Worm (Caenorhabditis elegans) whole organism, L4 larva: ENCODE data around the gene tmed-10.

ENCODE experiments used
- F10B5.3 ChIP-seq: sonication (generic microtip); optimal IDR thresholded peaks from 2 replicates; lab custom pipeline; 2016; ENCODE audit warnings: mild to moderate bottlenecking, missing genetic modification characterization, missing compliant biosample characterization
- Y105C5A.15 ChIP-seq: fragments of 200-800 bp; sonication (Bioruptor generic); IDR thresholded peaks from 2 replicates; pipeline ENCODE4 v1.3.6; 2022; ENCODE audit warnings: missing genetic modification characterization, missing compliant biosample characterization
- Y48G9A.11 ChIP-seq: fragments of 200-800 bp; sonication (Bioruptor generic); IDR thresholded peaks from 2 replicates; pipeline ENCODE4 v1.3.6; 2022; ENCODE audit warnings: missing genetic modification reagents, missing genetic modification characterization, missing compliant biosample characterization
- ZK337.2 ChIP-seq: fragments of 200-800 bp; sonication (Bioruptor generic); IDR thresholded peaks from 2 replicates; pipeline ENCODE4 v1.3.6; 2022; ENCODE audit warnings: missing genetic modification reagents, missing genetic modification characterization, missing compliant biosample characterization
- ZK546.5 ChIP-seq, 2 experiments: sonication (generic microtip); optimal IDR thresholded peaks; 2 replicates each; lab custom pipeline; 2017; ENCODE audit warnings: missing biosample characterization in 2 of 2, missing genetic modification characterization in 2 of 2
- aha-1 ChIP-seq: fragments of 150-350 bp; peaks from one replicate; lab custom pipeline; 2014; ENCODE audit warnings: missing biosample characterization, missing genetic modification characterization
- ceh-20 ChIP-seq: fragments of 200-800 bp; sonication (Bioruptor generic); IDR thresholded peaks from 2 replicates; pipeline ENCODE4 v1.3.6; 2022; ENCODE audit warnings: missing genetic modification reagents, missing genetic modification characterization, missing compliant biosample characterization
- ceh-82 ChIP-seq: sonication (generic microtip); optimal IDR thresholded peaks from 2 replicates; lab custom pipeline; 2017; ENCODE audit warnings: missing biosample characterization, missing genetic modification characterization
- ces-1 ChIP-seq: fragments of 150-350 bp; sonication (generic microtip); optimal IDR thresholded peaks from 4 replicates; lab custom pipeline; 2014; ENCODE audit warnings: missing biosample characterization, missing genetic modification reagents, missing genetic modification characterization
- ctbp-1 ChIP-seq: fragments of 200-800 bp; sonication (Bioruptor generic); IDR thresholded peaks from 2 replicates; pipeline ENCODE4 v1.3.6; 2022; ENCODE audit warnings: missing genetic modification reagents, missing genetic modification characterization, missing compliant biosample characterization
- daf-16 ChIP-seq, 3 experiments: sonication (generic microtip); optimal IDR thresholded peaks; 2 replicates each; lab custom pipeline; 2016 to 2017; ENCODE audit warnings: missing genetic modification characterization in 3 of 3, missing genetic modification reagents in 3 of 3, mild to moderate bottlenecking in 2 of 3, missing compliant biosample characterization in 2 of 3, missing biosample characterization in 1 of 3, moderate library complexity in 1 of 3
- dmd-6 ChIP-seq: fragments of 200-800 bp; sonication (Bioruptor generic); IDR thresholded peaks from 2 replicates; pipeline ENCODE4 v1.3.6; 2022; ENCODE audit warnings: missing genetic modification reagents, missing genetic modification characterization, missing compliant biosample characterization
- dmd-9 ChIP-seq: fragments of 200-800 bp; sonication (Bioruptor generic); IDR thresholded peaks from 2 replicates; pipeline ENCODE4 v1.3.6; 2022; ENCODE audit warnings: missing genetic modification reagents, missing genetic modification characterization, missing compliant biosample characterization
- dve-1 ChIP-seq: sonication (generic microtip); optimal IDR thresholded peaks from 2 replicates; lab custom pipeline; 2017; ENCODE audit warnings: antibody characterized with exemption, mild to moderate bottlenecking, missing genetic modification characterization, missing compliant biosample characterization; ENCODE audit not compliant: insufficient read depth
- hlh-11 ChIP-seq: fragments of 200-800 bp; sonication (Bioruptor generic); optimal IDR thresholded peaks from 2 replicates; lab custom pipeline; 2018; ENCODE audit warnings: mild to moderate bottlenecking, missing genetic modification characterization, missing compliant biosample characterization
- lin-1 ChIP-seq: fragments of 200-800 bp; sonication (Bioruptor generic); IDR thresholded peaks from 2 replicates; pipeline ENCODE4 v1.3.6; 2022; ENCODE audit warnings: missing genetic modification reagents, missing genetic modification characterization, missing compliant biosample characterization
- lin-29 ChIP-seq: fragments of 200-800 bp; sonication (Bioruptor generic); IDR thresholded peaks from 2 replicates; pipeline ENCODE4 v1.3.6; 2022; ENCODE audit warnings: missing genetic modification reagents, missing genetic modification characterization, missing compliant biosample characterization
- lin-39 ChIP-seq: fragments of 150-350 bp; optimal IDR thresholded peaks from 2 replicates; lab custom pipeline; 2014; ENCODE audit warnings: missing biosample characterization, missing genetic modification reagents, missing genetic modification characterization
- lir-3 ChIP-seq: sonication (generic microtip); optimal IDR thresholded peaks from 2 replicates; lab custom pipeline; 2016; ENCODE audit warnings: mild to moderate bottlenecking, missing genetic modification characterization, missing compliant biosample characterization
- madf-5 ChIP-seq, 2 experiments: fragments of 200-800 bp; sonication (Bioruptor generic); IDR thresholded peaks; 2 replicates each; pipeline ENCODE4 v1.3.6; 2022; ENCODE audit warnings: missing compliant biosample characterization in 2 of 2, missing genetic modification characterization in 2 of 2
- mdl-1 ChIP-seq, 2 experiments: fragments of 150-350 bp in 1 of 2; sonication (generic microtip) in 1 of 2; optimal IDR thresholded peaks; 2 replicates each; lab custom pipeline; 2014 to 2017; ENCODE audit warnings: missing biosample characterization in 2 of 2, missing genetic modification characterization in 2 of 2
- mdt-29 ChIP-seq: fragments of 200-800 bp; sonication (Bioruptor generic); IDR thresholded peaks from 2 replicates; pipeline ENCODE4 v1.3.6; 2022; ENCODE audit warnings: missing genetic modification reagents, missing genetic modification characterization, missing compliant biosample characterization
- mep-1 ChIP-seq: fragments of 150-350 bp; sonication (generic microtip); optimal IDR thresholded peaks from 3 replicates; lab custom pipeline; 2014; ENCODE audit warnings: missing biosample characterization, missing genetic modification characterization
- mxl-3 ChIP-seq: fragments of 200-800 bp; sonication (Bioruptor generic); optimal IDR thresholded peaks from 2 replicates; lab custom pipeline; 2018; ENCODE audit warnings: mild to moderate bottlenecking, missing genetic modification characterization, missing compliant biosample characterization
- nhr-11 ChIP-seq: fragments of 150-350 bp; optimal IDR thresholded peaks from 2 replicates; lab custom pipeline; 2014; ENCODE audit warnings: missing biosample characterization, missing genetic modification characterization
- nhr-111 ChIP-seq: fragments of 200-800 bp; sonication (Bioruptor generic); optimal IDR thresholded peaks from 2 replicates; lab custom pipeline; 2018; ENCODE audit warnings: mild to moderate bottlenecking, missing genetic modification characterization, missing compliant biosample characterization
- nhr-237 ChIP-seq: sonication (generic microtip); optimal IDR thresholded peaks from 2 replicates; lab custom pipeline; 2017; ENCODE audit warnings: missing biosample characterization, missing genetic modification characterization
- nhr-28 ChIP-seq: fragments of 150-350 bp; optimal IDR thresholded peaks from 2 replicates; lab custom pipeline; 2014; ENCODE audit warnings: missing biosample characterization, missing genetic modification characterization
- nhr-48 ChIP-seq: sonication (generic microtip); optimal IDR thresholded peaks from 2 replicates; lab custom pipeline; 2016; ENCODE audit warnings: mild to moderate bottlenecking, missing genetic modification characterization, missing compliant biosample characterization
- nhr-6 ChIP-seq: fragments of 150-350 bp; optimal IDR thresholded peaks from 2 replicates; lab custom pipeline; 2014; ENCODE audit warnings: missing biosample characterization, missing genetic modification characterization
- nhr-77 ChIP-seq: fragments of 150-350 bp; optimal IDR thresholded peaks from 2 replicates; lab custom pipeline; 2014; ENCODE audit warnings: missing biosample characterization, missing genetic modification characterization
- php-3 ChIP-seq: fragments of 200-800 bp; sonication (Bioruptor generic); IDR thresholded peaks from 2 replicates; pipeline ENCODE4 v1.3.6; 2022; ENCODE audit warnings: missing genetic modification reagents, missing genetic modification characterization, missing compliant biosample characterization
- pqm-1 ChIP-seq: sonication (generic microtip); optimal IDR thresholded peaks from 2 replicates; lab custom pipeline; 2017; ENCODE audit warnings: missing biosample characterization, missing genetic modification characterization
- saeg-2 ChIP-seq: fragments of 200-800 bp; sonication (Bioruptor generic); IDR thresholded peaks from 2 replicates; pipeline ENCODE4 v1.3.6; 2022; ENCODE audit warnings: missing genetic modification reagents, missing genetic modification characterization, missing compliant biosample characterization
- snpc-4 ChIP-seq: fragments of 150-350 bp; optimal IDR thresholded peaks from 2 replicates; lab custom pipeline; 2014; ENCODE audit warnings: missing biosample characterization, missing genetic modification characterization
- spr-3 ChIP-seq: fragments of 200-800 bp; sonication (Bioruptor generic); optimal IDR thresholded peaks from 2 replicates; lab custom pipeline; 2018; ENCODE audit warnings: mild to moderate bottlenecking, missing genetic modification characterization, missing compliant biosample characterization
- tra-1 ChIP-seq: fragments of 200-800 bp; sonication (Bioruptor generic); IDR thresholded peaks from 2 replicates; pipeline ENCODE4 v1.3.6; 2022; ENCODE audit warnings: missing genetic modification reagents, missing genetic modification characterization, missing compliant biosample characterization
- unc-62 ChIP-seq, 3 experiments: fragments of 150-350 bp in 1 of 3; sonication (generic microtip); optimal IDR thresholded peaks in 2 of 3; peaks in 1 of 3; 1 replicate in 1 of 3; 2 replicates in 2 of 3; lab custom pipeline; 2014 to 2017; ENCODE audit warnings: missing biosample characterization in 3 of 3, missing genetic modification characterization in 3 of 3, missing genetic modification reagents in 3 of 3, missing genotype in 1 of 3
- vab-7 ChIP-seq: fragments of 200-800 bp; sonication (Bioruptor generic); IDR thresholded peaks from 2 replicates; pipeline ENCODE4 v1.3.6; 2022; ENCODE audit warnings: missing genetic modification reagents, missing genetic modification characterization, missing compliant biosample characterization

Gene tmed-10

DNA sequence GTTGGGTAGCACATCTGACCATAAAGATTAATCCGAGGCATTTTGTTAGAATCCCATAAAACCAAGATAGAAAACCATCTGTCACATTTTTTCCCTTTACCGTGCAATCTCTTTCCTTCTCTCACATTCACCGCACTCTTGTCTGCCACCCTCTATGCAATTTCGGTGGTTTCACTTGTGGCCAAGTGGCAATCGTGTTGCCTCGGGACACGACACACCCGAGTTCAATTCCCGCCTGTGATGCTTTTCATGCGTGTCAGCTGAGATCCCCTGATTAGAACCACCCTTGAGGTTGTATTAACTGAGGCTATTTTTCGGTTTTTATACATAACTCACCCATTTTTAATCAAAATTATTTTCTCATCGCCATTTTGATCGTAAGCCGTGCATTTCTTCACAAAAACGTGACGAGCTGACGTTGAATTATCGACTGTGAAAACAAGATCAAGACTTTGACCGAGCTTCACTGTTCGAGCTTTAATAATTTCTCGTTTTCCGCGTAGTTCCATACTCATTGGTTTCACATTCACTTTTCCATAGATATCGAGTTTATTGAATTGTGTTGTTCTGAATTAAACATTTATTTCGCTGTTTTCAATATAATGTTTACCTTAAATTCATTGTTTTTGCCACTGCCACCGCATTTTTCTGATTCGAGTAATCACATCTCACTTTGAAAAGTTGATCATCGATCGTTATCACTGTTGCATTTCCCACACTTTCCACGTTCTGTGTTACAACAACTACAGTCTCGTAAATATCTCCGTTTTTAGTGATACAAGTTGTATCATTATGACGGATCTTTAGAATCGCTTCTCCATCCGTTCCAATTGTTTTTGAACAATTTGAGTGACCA lies 12.5 kb downstream of the tmed-10 start (continued):
- TF ChIP-seq saeg-2 (GFP tag; lab: Robert Waterston, UW) = peak; percentile 96
- TF ChIP-seq lin-1 (GFP tag; lab: Robert Waterston, UW) = peak; percentile 98
- TF ChIP-seq dmd-9 (GFP tag; lab: Robert Waterston, UW) = peak; percentile 96
- peak; percentile 88 for TF ChIP-seq F10B5.3
- peak; percentile 95 for TF ChIP-seq ZK337.2 (GFP tag; lab: Robert Waterston, UW)
- TF ChIP-seq dmd-6 (GFP tag; lab: Robert Waterston, UW) = peak; percentile 89
- no peak for TF ChIP-seq lin-39 (tag; lab: Kevin White, UChicago)
- TF ChIP-seq nhr-11 (tag; lab: Kevin White, UChicago) = peak; percentile 57
- peak; percentile 93 for TF ChIP-seq ceh-20 (GFP tag; lab: Robert Waterston, UW)
- TF ChIP-seq mdt-29 (GFP tag; lab: Robert Waterston, UW) = peak; percentile 92
- TF ChIP-seq ZK546.5 (tag; optimal IDR thresholded peaks at IDR 0.05; lab: Kevin White, UChicago) = peak in 1 of 2 experiments; percentile 28
- TF ChIP-seq php-3 (GFP tag; lab: Robert Waterston, UW) = peak; percentile 95
- no peak for TF ChIP-seq nhr-237 (tag; lab: Kevin White, UChicago)
- peak; percentile 93 for TF ChIP-seq aha-1 (tag; lab: Kevin White, UChicago)
- TF ChIP-seq ceh-82 (tag; lab: Kevin White, UChicago) = no peak
- TF ChIP-seq, all 104 proteins: peak for 86

DNA sequence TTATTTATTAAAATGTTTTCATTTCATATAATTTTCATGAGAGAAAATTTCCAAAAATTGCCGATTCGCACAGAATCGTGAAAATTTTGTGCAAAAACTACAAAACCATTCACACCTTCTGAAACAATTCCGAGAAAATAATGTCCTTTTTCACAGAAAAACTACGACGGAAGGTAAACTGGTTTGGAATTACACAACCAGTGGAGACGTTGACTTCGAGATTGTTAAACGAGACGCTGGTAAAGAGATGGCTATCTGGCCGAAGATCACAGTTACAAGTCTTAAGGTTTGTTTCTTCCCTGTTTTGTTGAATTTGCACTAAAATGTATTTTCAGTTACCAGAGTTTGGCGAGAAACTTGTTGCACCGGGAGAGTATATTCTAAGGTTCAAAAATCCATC lies 13.9 kb downstream of the tmed-10 start:
- TF ChIP-seq mep-1 (tag; lab: Kevin White, UChicago) (no peak), ceh-20 (GFP tag; lab: Robert Waterston, UW) (no peak), madf-5 (GFP tag; IDR thresholded peaks at IDR 0.05; lab: Robert Waterston, UW) (no peak), spr-3 (GFP tag; lab: Kevin White, UChicago) (no peak), ctbp-1 (GFP tag; lab: Robert Waterston, UW) (no peak), lir-3 (no peak), nhr-6 (tag; lab: Kevin White, UChicago) (no peak), dve-1 (tag; lab: Kevin White, UChicago) (no peak), snpc-4 (tag; lab: Kevin White, UChicago) (no peak), aha-1 (tag; lab: Kevin White, UChicago) (peak; percentile 77), unc-62 (GFP tag; optimal IDR thresholded peaks at IDR 0.05 in 1 of 2; lab: Kevin White, UChicago) (peak in 1 of 2 experiments; percentile 24), unc-62 (tag; optimal IDR thresholded peaks at IDR 0.05; lab: Kevin White, UChicago) (no peak), nhr-237 (tag; lab: Kevin White, UChicago) (no peak), Y48G9A.11 (GFP tag; lab: Robert Waterston, UW) (no peak), Y105C5A.15 (GFP tag; lab: Robert Waterston, UW) (no peak), nhr-11 (tag; lab: Kevin White, UChicago) (no peak), vab-7 (GFP tag; lab: Robert Waterston, UW) (no peak), ceh-82 (tag; lab: Kevin White, UChicago) (no peak)
- TF ChIP-seq, all 104 proteins: peak for 2

DNA sequence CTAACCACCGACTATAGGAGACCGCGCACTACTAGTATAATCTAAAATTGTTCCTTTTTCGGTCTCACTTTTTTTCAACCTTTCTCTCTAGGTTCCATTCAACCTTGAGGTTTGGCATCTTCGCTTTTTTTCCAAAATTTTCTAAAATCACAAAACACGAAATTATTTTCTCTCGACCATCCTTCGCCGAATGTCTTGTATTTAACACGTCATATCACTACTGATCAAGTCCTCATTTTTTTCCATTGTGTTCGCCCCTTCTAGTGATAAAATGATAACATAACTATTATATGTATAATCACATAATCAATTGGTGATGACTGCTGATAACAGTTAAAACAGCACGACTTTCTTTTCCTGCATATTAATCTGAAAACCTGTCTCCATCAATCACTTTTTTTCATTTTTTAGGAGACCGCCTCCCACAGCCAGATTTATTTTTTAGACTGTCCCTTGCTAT lies 15.7 kb downstream of the tmed-10 start, which contains the start of gene T03F7.7:
Gene T03F7.7 (plus strand): TSS at position 410 of the 460 bp plus-strand sequence.
- TF ChIP-seq daf-16 (GFP tag; optimal IDR thresholded peaks at IDR 0.05; lab: Kevin White, UChicago) = no peak
- TF ChIP-seq daf-16 (tag; optimal IDR thresholded peaks at IDR 0.05; lab: Kevin White, UChicago) = peak; percentile 55
- peak; percentile 85 for TF ChIP-seq dmd-6 (GFP tag; lab: Robert Waterston, UW)
- TF ChIP-seq mxl-3 (GFP tag; lab: Kevin White, UChicago) = peak; percentile 46
- TF ChIP-seq nhr-48 (tag; lab: Kevin White, UChicago) = peak; percentile 45
- TF ChIP-seq ces-1 (GFP tag; lab: Kevin White, UChicago) = no peak
- TF ChIP-seq hlh-11 (tag; lab: Kevin White, UChicago) = peak; percentile 66
- no peak for TF ChIP-seq lin-29 (GFP tag; lab: Robert Waterston, UW)
- TF ChIP-seq nhr-28 (tag; lab: Kevin White, UChicago) = peak; percentile 85
- TF ChIP-seq mdl-1 (tag; optimal IDR thresholded peaks at IDR 0.05; lab: Kevin White, UChicago) = peak in 1 of 2 experiments; percentile 35
- peak; percentile 75 for TF ChIP-seq php-3 (GFP tag; lab: Robert Waterston, UW)
- TF ChIP-seq nhr-111 (GFP tag; lab: Kevin White, UChicago) = no peak
- peak; percentile 64 for TF ChIP-seq nhr-77 (tag; lab: Kevin White, UChicago)
- TF ChIP-seq pqm-1 = peak; percentile 93
- peak; percentile 84 for TF ChIP-seq lin-1 (GFP tag; lab: Robert Waterston, UW)
- TF ChIP-seq tra-1 = peak; percentile 73; the same call in 1 of the 2 replicates
- no peak for TF ChIP-seq spr-3 (GFP tag; lab: Kevin White, UChicago)
